Fruit fly (Drosophila melanogaster): Measurements from ENCODE around the gene PH4alphaSG1.
A peak's percentile ranks its signal among the peaks of the same experiment; 100 is the strongest.

The PH4alphaSG1 gene

DNA sequence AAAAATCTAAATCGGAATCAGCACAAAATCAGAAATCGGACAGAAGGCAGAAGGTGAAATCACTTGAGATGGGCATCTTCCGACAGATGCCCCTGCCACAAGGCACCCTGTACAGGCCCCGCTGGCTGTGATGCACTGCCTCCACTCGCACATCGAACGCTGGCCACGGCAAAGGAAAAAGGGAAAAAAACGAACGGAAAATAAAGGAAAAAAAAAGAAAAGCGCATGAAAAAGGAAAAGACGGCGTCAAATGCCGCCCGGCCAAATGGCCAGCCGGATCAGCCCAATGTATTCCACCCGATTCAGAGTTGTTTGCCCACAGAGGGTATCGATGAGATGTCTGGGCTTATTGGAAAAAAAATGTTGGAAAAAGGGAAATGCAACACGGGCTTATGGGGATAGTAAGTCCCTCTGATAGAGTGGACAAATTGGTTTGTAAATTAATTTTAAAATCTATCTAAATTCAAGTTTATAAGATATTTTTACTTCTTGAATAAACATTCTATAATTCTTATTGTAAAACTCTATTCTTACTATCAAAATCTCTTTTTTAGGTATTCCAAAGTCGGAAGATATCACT, 25.8 kb upstream of the PH4alphaSG1 start (continued):
- no peak for TF ChIP-seq Xrp1 (GFP tag; IDR thresholded peaks at IDR 0.05)
- no peak for TF ChIP-seq oc (tag; optimal IDR thresholded peaks at IDR 0.05)
- no peak for TF ChIP-seq CG2202 (tag; optimal IDR thresholded peaks at IDR 0.05)
- no peak for TF ChIP-seq schlank (tag; optimal IDR thresholded peaks at IDR 0.05)
- TF ChIP-seq CG14441 (GFP tag; IDR thresholded peaks at IDR 0.05): 0 out of 2 replicates have a peak, but pooled peaks have one; percentile 10
- no peak for TF ChIP-seq sob (GFP tag; IDR thresholded peaks at IDR 0.05)
- peak; percentile 31 for TF ChIP-seq D19A (tag; optimal IDR thresholded peaks at IDR 0.05)
- no peak for TF ChIP-seq CG30431 (GFP tag; optimal IDR thresholded peaks at IDR 0.05)
- TF ChIP-seq CoRest (tag; optimal IDR thresholded peaks at IDR 0.05): peak; percentile 17
- TF ChIP-seq pb (GFP tag; optimal IDR thresholded peaks at IDR 0.05): no peak
- TF ChIP-seq Camta (GFP tag; optimal IDR thresholded peaks at IDR 0.05): no peak
- TF ChIP-seq Jarid2 (GFP tag; optimal IDR thresholded peaks at IDR 0.05): no peak
- TF ChIP-seq Elba2 (GFP tag; optimal IDR thresholded peaks at IDR 0.05): no peak
- no peak for TF ChIP-seq ATbp (GFP tag; optimal IDR thresholded peaks at IDR 0.05)
- no peak for TF ChIP-seq C15 (GFP tag; IDR thresholded peaks at IDR 0.05)
- TF ChIP-seq NC2β (GFP tag; optimal IDR thresholded peaks at IDR 0.05): no peak
- TF ChIP-seq CG34376 (GFP tag; optimal IDR thresholded peaks at IDR 0.05): no peak
- TF ChIP-seq btn (GFP tag; optimal IDR thresholded peaks at IDR 0.05): no peak
- TF ChIP-seq phol (tag; optimal IDR thresholded peaks at IDR 0.05): peak; percentile 40
- no peak for TF ChIP-seq CrebB (tag; optimal IDR thresholded peaks at IDR 0.05)
- TF ChIP-seq lbe (GFP tag; optimal IDR thresholded peaks at IDR 0.05): no peak
- TF ChIP-seq dmrt99B (tag; optimal IDR thresholded peaks at IDR 0.05): peak; percentile 50
- TF ChIP-seq bsh (GFP tag; optimal IDR thresholded peaks at IDR 0.05): peak; percentile 3 to 28
- peak; percentile 6 for TF ChIP-seq CG14710 (tag; optimal IDR thresholded peaks at IDR 0.05)
- no peak for TF ChIP-seq CG12769 (tag; optimal IDR thresholded peaks at IDR 0.05)
- peak; percentile 20 for TF ChIP-seq Sox100B (GFP tag; optimal IDR thresholded peaks at IDR 0.05)
- TF ChIP-seq jing (GFP tag; optimal IDR thresholded peaks at IDR 0.05): no peak
- peak; percentile 9 for TF ChIP-seq CG6254 (GFP tag; optimal IDR thresholded peaks at IDR 0.05)
- peak; percentile 50 for TF ChIP-seq gem (tag; optimal IDR thresholded peaks at IDR 0.05)

DNA sequence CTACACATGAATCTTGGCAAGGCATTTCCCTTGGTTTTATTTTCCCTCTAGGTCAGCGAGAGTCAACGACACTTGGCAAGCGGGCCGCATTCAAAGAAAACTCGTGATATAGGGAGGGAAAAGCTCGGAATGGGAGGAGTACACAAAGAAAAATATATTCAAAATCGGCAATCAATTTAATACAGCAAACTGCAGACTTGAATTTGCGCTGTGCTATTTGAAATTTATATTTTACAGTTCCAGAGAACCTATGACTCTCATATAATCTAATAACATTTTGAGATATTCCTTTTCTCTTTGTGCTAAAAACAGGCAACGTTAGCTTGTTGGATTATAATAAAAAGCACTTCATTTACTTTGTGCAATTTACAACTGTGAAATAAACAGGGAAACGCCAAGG, 24.1 kb upstream of the PH4alphaSG1 start:
- TF ChIP-seq CG12769 (tag; optimal IDR thresholded peaks at IDR 0.05) (peak; percentile 65), HLH54F (GFP tag; optimal IDR thresholded peaks at IDR 0.05) (no peak), Sox102F (GFP tag; optimal IDR thresholded peaks at IDR 0.05) (peak; percentile 23), ems (GFP tag; optimal IDR thresholded peaks at IDR 0.05) (no peak), ERR (GFP tag; optimal IDR thresholded peaks at IDR 0.05) (no peak), CkIIα-i1 (GFP tag; IDR thresholded peaks at IDR 0.05) (no peak), unpg (GFP tag; optimal IDR thresholded peaks at IDR 0.05) (peak; percentile 9), lmd (GFP tag; IDR thresholded peaks at IDR 0.05) (0 out of 2 replicates have a peak, but pooled peaks have one; percentile 19), CG13624 (GFP tag; optimal IDR thresholded peaks at IDR 0.05) (no peak), yki (optimal IDR thresholded peaks at IDR 0.05) (no peak), kah (GFP tag; optimal IDR thresholded peaks at IDR 0.05) (no peak), pzg (GFP tag; optimal IDR thresholded peaks at IDR 0.05) (no peak), ci (GFP tag; IDR thresholded peaks at IDR 0.05) (0 out of 3 replicates have a peak, but pooled peaks have one; percentile 30), sens (GFP tag) (peak; percentile 38), BtbVII (GFP tag; optimal IDR thresholded peaks at IDR 0.05) (no peak), mld (GFP tag; IDR thresholded peaks at IDR 0.05; ENCODE audit: partially characterized antibody) (no peak), Med (GFP tag) (peak; percentile 48), Lim3 (GFP tag; IDR thresholded peaks at IDR 0.05) (no peak), prd (optimal IDR thresholded peaks at IDR 0.05) (no peak), prd (GFP tag; IDR thresholded peaks at IDR 0.05) (0 out of 3 replicates have a peak, but pooled peaks have one; percentile 14), CG12744 (GFP tag; optimal IDR thresholded peaks at IDR 0.05) (no peak), CG2678 (tag; optimal IDR thresholded peaks at IDR 0.05) (peak; percentile 15), peb (GFP tag; IDR thresholded peaks at IDR 0.05) (no peak), ro (GFP tag; IDR thresholded peaks at IDR 0.05) (no peak)
